Fruit fly (Drosophila melanogaster): Measurements from ENCODE around the gene CG3165.

DNA sequence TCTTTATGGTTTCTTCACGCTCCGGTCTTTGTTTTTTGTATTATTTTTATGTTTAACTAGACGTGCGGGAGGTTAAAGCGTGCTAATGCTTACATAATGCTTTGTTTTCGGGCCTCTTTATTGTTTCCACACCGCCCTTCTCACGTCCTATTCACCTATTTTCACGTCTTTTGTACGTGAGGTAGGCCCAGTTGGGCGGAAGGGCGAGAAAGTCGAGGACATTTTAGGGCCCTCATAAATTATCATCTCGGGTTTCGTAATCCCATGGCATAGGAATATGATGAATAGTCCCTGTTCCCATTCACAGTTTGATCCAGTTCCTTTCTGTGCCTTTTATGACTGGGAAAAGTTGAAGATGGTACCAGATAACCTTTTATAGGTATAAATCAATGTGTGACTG lies 28.6 kb downstream of the CG3165 start:
- TF ChIP-seq usp (GFP tag; optimal IDR thresholded peaks at IDR 0.05) = no peak
- no peak for TF ChIP-seq Dll (optimal IDR thresholded peaks at IDR 0.05)
- TF ChIP-seq CG8478 (optimal IDR thresholded peaks at IDR 0.05) = no peak
- no peak for TF ChIP-seq EcR (GFP tag; optimal IDR thresholded peaks at IDR 0.05)
- TF ChIP-seq psq (optimal IDR thresholded peaks at IDR 0.05) = no peak
- TF ChIP-seq pan (optimal IDR thresholded peaks at IDR 0.05) = no peak

Data from whole organism.